Fruit fly (Drosophila melanogaster) whole organism, embryonic: ENCODE measurements around the gene bys.
A peak's percentile ranks its signal among the peaks of the same experiment; 100 is the strongest.

Source experiments
- Antp ChIP-seq: fragments of 200-800 bp; sonication (Bioruptor generic); optimal IDR thresholded peaks from 3 replicates; lab custom pipeline; 2016; ENCODE audit warnings: missing biosample characterization, missing genetic modification characterization
- CG10565 ChIP-seq: fragments of 200-800 bp; sonication (Bioruptor generic); optimal IDR thresholded peaks from 3 replicates; lab custom pipeline; 2016; ENCODE audit warnings: missing biosample characterization, mild to moderate bottlenecking, missing genetic modification characterization
- CG11398 ChIP-seq: fragments of 200-800 bp; sonication (Bioruptor generic); optimal IDR thresholded peaks from 2 replicates; lab custom pipeline; 2016; ENCODE audit warnings: missing biosample characterization, missing genetic modification characterization
- CG1603 ChIP-seq: fragments of 200-800 bp; sonication (Bioruptor generic); optimal IDR thresholded peaks from 2 replicates; lab custom pipeline; 2019; ENCODE audit warnings: missing biosample characterization, mild to moderate bottlenecking, missing genetic modification characterization, moderate library complexity
- CG16815 ChIP-seq: fragments of 200-800 bp; sonication (Bioruptor generic); optimal IDR thresholded peaks from 3 replicates; lab custom pipeline; 2017; ENCODE audit warnings: missing biosample characterization, mild to moderate bottlenecking, missing genetic modification characterization
- CG17568 ChIP-seq: fragments of 200-800 bp; sonication (Bioruptor generic); optimal IDR thresholded peaks from 2 replicates; lab custom pipeline; 2018; ENCODE audit warnings: missing biosample characterization, mild to moderate bottlenecking, missing genetic modification characterization, moderate library complexity
- CG2678 ChIP-seq: fragments of 200-800 bp; sonication (Bioruptor generic); optimal IDR thresholded peaks from 3 replicates; lab custom pipeline; 2019; ENCODE audit warnings: missing biosample characterization, mild to moderate bottlenecking, missing genetic modification characterization, moderate library complexity
- CG31388 ChIP-seq: fragments of 200-800 bp; sonication (Bioruptor generic); optimal IDR thresholded peaks from 2 replicates; lab custom pipeline; 2016; ENCODE audit warnings: missing biosample characterization, missing genetic modification characterization
- CG32772 ChIP-seq: fragments of 200-800 bp; sonication (Bioruptor generic); IDR thresholded peaks from 2 replicates; pipeline ENCODE4 v1.3.6; 2022; ENCODE audit warnings: missing biosample characterization, missing genetic modification characterization
- CG33213 ChIP-seq: fragments of 200-800 bp; sonication (Bioruptor generic); optimal IDR thresholded peaks from 3 replicates; lab custom pipeline; 2016; ENCODE audit warnings: missing biosample characterization, missing genetic modification characterization
- CG3407 ChIP-seq: fragments of 200-800 bp; sonication (Bioruptor generic); optimal IDR thresholded peaks from 2 replicates; lab custom pipeline; 2018; ENCODE audit warnings: missing biosample characterization, mild to moderate bottlenecking, missing genetic modification characterization
- CG3726 ChIP-seq: fragments of 200-800 bp; sonication (Bioruptor generic); IDR thresholded peaks from 3 replicates; pipeline ENCODE4, ENCODE4 v1.3.6; 2022; ENCODE audit warnings: missing biosample characterization, missing genetic modification characterization
- CG42726 ChIP-seq: fragments of 200-800 bp; sonication (Bioruptor generic); IDR thresholded peaks from 2 replicates; pipeline ENCODE4 v1.3.6; 2022; ENCODE audit warnings: missing biosample characterization, missing genetic modification characterization; ENCODE audit not compliant: partially characterized antibody
- CG4424 ChIP-seq: fragments of 200-800 bp; sonication (Bioruptor generic); optimal IDR thresholded peaks from 3 replicates; lab custom pipeline; 2016; ENCODE audit warnings: missing biosample characterization, missing genetic modification characterization
- CG4854 ChIP-seq: fragments of 200-800 bp; sonication (Bioruptor generic); optimal IDR thresholded peaks from 2 replicates; lab custom pipeline; 2016; ENCODE audit warnings: missing biosample characterization, missing genetic modification characterization, inconsistent platforms
- CG8290 ChIP-seq, 3 experiments: fragments of 200-800 bp; sonication (Bioruptor generic); optimal IDR thresholded peaks; 2 replicates each; lab custom pipeline; 2016 to 2019; ENCODE audit warnings: missing biosample characterization in 3 of 3, missing genetic modification characterization in 3 of 3, mild to moderate bottlenecking in 2 of 3, moderate library complexity in 1 of 3
- CG8478 ChIP-seq: fragments of >200 bp; optimal IDR thresholded peaks from 2 replicates; lab custom pipeline; 2018
- Chrac-16 ChIP-seq: fragments of 200-800 bp; sonication (Bioruptor generic); optimal IDR thresholded peaks from 3 replicates; lab custom pipeline; 2016; ENCODE audit warnings: missing biosample characterization, missing genetic modification characterization
- CoRest ChIP-seq: fragments of 200-800 bp; sonication (Bioruptor generic); optimal IDR thresholded peaks from 3 replicates; lab custom pipeline; 2018; ENCODE audit warnings: missing biosample characterization, mild to moderate bottlenecking, missing genetic modification characterization, moderate library complexity
- Eip74EF ChIP-seq, 2 experiments: fragments of 200-800 bp in 1 of 2; fragments of >200 bp in 1 of 2; sonication (Bioruptor generic) in 1 of 2; optimal IDR thresholded peaks; 2 replicates each; lab custom pipeline; 2017 to 2019; ENCODE audit warnings: missing biosample characterization in 2 of 2, missing genetic modification characterization in 2 of 2, mild to moderate bottlenecking in 1 of 2, moderate library complexity in 1 of 2
- HLH3B ChIP-seq: fragments of 200-800 bp; sonication (Bioruptor generic); IDR thresholded peaks from 2 replicates; pipeline ENCODE4 v1.3.6; 2022; ENCODE audit warnings: missing biosample characterization, missing genetic modification characterization
- Hand ChIP-seq: fragments of 200-800 bp; sonication (Bioruptor generic); optimal IDR thresholded peaks from 2 replicates; lab custom pipeline; 2017; ENCODE audit warnings: mild to moderate bottlenecking, missing biosample characterization, missing genetic modification reagents, missing genetic modification characterization
- Hey ChIP-seq: fragments of 200-800 bp; sonication (Bioruptor generic); optimal IDR thresholded peaks from 3 replicates; lab custom pipeline; 2018; ENCODE audit warnings: missing biosample characterization, mild to moderate bottlenecking, missing genetic modification characterization
- Hr78 ChIP-seq, 2 experiments: fragments of 200-800 bp in 1 of 2; fragments of >200 bp in 1 of 2; sonication (Bioruptor generic) in 1 of 2; optimal IDR thresholded peaks; 2 replicates each; lab custom pipeline; 2017 to 2019; ENCODE audit warnings: missing biosample characterization in 2 of 2, missing genetic modification characterization in 2 of 2, mild to moderate bottlenecking in 1 of 2, moderate library complexity in 1 of 2
- Nf-YA ChIP-seq: fragments of 200-800 bp; sonication (Bioruptor generic); IDR thresholded peaks from 2 replicates; pipeline ENCODE4 v1.3.6; 2022; ENCODE audit warnings: missing biosample characterization, missing genetic modification characterization
- Nf-YC ChIP-seq: fragments of 200-800 bp; optimal IDR thresholded peaks from 3 replicates; lab custom pipeline; 2019; ENCODE audit warnings: missing biosample characterization, mild to moderate bottlenecking, missing genetic modification characterization, moderate library complexity
- Optix ChIP-seq: fragments of 200-800 bp; sonication (Bioruptor generic); IDR thresholded peaks from 3 replicates; pipeline ENCODE4 v1.3.6; 2022; ENCODE audit warnings: missing biosample characterization, missing genetic modification characterization
- ab ChIP-seq: fragments of 200-800 bp; sonication (Bioruptor generic); optimal IDR thresholded peaks from 2 replicates; lab custom pipeline; 2016; ENCODE audit warnings: missing biosample characterization, missing genetic modification characterization
- al ChIP-seq: fragments of 200-800 bp; sonication (Bioruptor generic); IDR thresholded peaks from 2 replicates; pipeline ENCODE4 v1.3.6; 2022; ENCODE audit warnings: missing biosample characterization, missing genetic modification characterization
- az2 ChIP-seq: fragments of 200-800 bp; sonication (Bioruptor generic); optimal IDR thresholded peaks from 3 replicates; lab custom pipeline; 2016; ENCODE audit warnings: missing biosample characterization, missing genetic modification characterization
- br ChIP-seq: fragments of >200 bp; optimal IDR thresholded peaks from 2 replicates; lab custom pipeline; 2017
- dysf ChIP-seq: fragments of 200-800 bp; sonication (Bioruptor generic); IDR thresholded peaks from 3 replicates; pipeline ENCODE4 v1.3.6; 2022; ENCODE audit warnings: missing biosample characterization, missing genetic modification characterization
- esg ChIP-seq: fragments of 200-800 bp; sonication (Bioruptor generic); conservative IDR thresholded peaks from 2 replicates; pipeline ENCODE4 v1.3.6; 2022; ENCODE audit warnings: missing biosample characterization, missing genetic modification characterization
- exex ChIP-seq: fragments of 200-800 bp; sonication (Bioruptor generic); optimal IDR thresholded peaks from 4 replicates; lab custom pipeline; 2018; ENCODE audit warnings: missing biosample characterization, mild to moderate bottlenecking, missing genetic modification characterization, moderate library complexity
- gcm2 ChIP-seq: fragments of 200-800 bp; sonication (Bioruptor generic); optimal IDR thresholded peaks from 2 replicates; lab custom pipeline; 2016; ENCODE audit warnings: missing biosample characterization, missing genetic modification characterization
- gsb-n ChIP-seq: fragments of 200-800 bp; sonication (Bioruptor generic); optimal IDR thresholded peaks from 3 replicates; lab custom pipeline; 2018; ENCODE audit warnings: missing biosample characterization, mild to moderate bottlenecking, missing genetic modification characterization
- ham ChIP-seq: fragments of 200-800 bp; sonication (Bioruptor generic); IDR thresholded peaks from 2 replicates; pipeline ENCODE4 v1.3.6; 2022; ENCODE audit warnings: missing biosample characterization, missing genetic modification characterization
- hth ChIP-seq: fragments of >200 bp; optimal IDR thresholded peaks from 2 replicates; lab custom pipeline; 2017; ENCODE audit warnings: inconsistent platforms
- lab ChIP-seq: fragments of 200-800 bp; sonication (Bioruptor generic); optimal IDR thresholded peaks from 3 replicates; lab custom pipeline; 2017; ENCODE audit warnings: missing biosample characterization, missing genetic modification characterization, mild to moderate bottlenecking, moderate library complexity, missing genetic modification reagents
- oc ChIP-seq: fragments of 200-800 bp; sonication (Bioruptor generic); optimal IDR thresholded peaks from 2 replicates; lab custom pipeline; 2018; ENCODE audit warnings: missing biosample characterization, mild to moderate bottlenecking, missing genetic modification characterization, moderate library complexity
- otp ChIP-seq: fragments of 200-800 bp; sonication (Bioruptor generic); IDR thresholded peaks from 3 replicates; pipeline ENCODE4, ENCODE4 v1.3.6; 2022; ENCODE audit warnings: missing biosample characterization, missing genetic modification characterization
- pan ChIP-seq, 4 experiments: fragments of >200 bp in 3 of 4; fragments of 200-800 bp in 1 of 4; sonication (Bioruptor generic) in 1 of 4; optimal IDR thresholded peaks in 3 of 4; IDR thresholded peaks in 1 of 4; 2 replicates each; pipeline versions ENCODE4 v1.3.6 to Lab custom; 2017 to 2022; ENCODE audit warnings: missing biosample characterization in 2 of 4, missing genetic modification characterization in 2 of 4, mixed read lengths in 1 of 4
- slou ChIP-seq: fragments of 200-800 bp; sonication (Bioruptor generic); optimal IDR thresholded peaks from 3 replicates; lab custom pipeline; 2016; ENCODE audit warnings: missing biosample characterization, missing genetic modification characterization
- sqz ChIP-seq: fragments of 200-800 bp; sonication (Bioruptor generic); optimal IDR thresholded peaks from 3 replicates; lab custom pipeline; 2018; ENCODE audit warnings: missing biosample characterization, mild to moderate bottlenecking, missing genetic modification characterization
- ssp ChIP-seq: fragments of 200-800 bp; sonication (Bioruptor generic); IDR thresholded peaks from 2 replicates; pipeline ENCODE4 v1.3.6; 2022; ENCODE audit warnings: missing biosample characterization, missing genetic modification characterization
- stc ChIP-seq: fragments of 200-800 bp; sonication (Bioruptor generic); IDR thresholded peaks from 2 replicates; pipeline ENCODE4 v1.3.6; 2022; ENCODE audit warnings: missing biosample characterization, missing genetic modification characterization
- trh ChIP-seq: fragments of 200-800 bp; sonication (Bioruptor generic); optimal IDR thresholded peaks from 2 replicates; lab custom pipeline; 2016; ENCODE audit warnings: missing biosample characterization, missing genetic modification characterization
- tup ChIP-seq: fragments of 200-800 bp; sonication (Bioruptor generic); optimal IDR thresholded peaks from 2 replicates; lab custom pipeline; 2016; ENCODE audit warnings: missing biosample characterization, mild to moderate bottlenecking, missing genetic modification characterization, moderate library complexity
- zf30C ChIP-seq: fragments of 200-800 bp; sonication (Bioruptor generic); optimal IDR thresholded peaks from 3 replicates; lab custom pipeline; 2018; ENCODE audit warnings: missing biosample characterization, mild to moderate bottlenecking, missing genetic modification characterization

bys gene

dm6 chrX:7920081-7920688 is 18.5 kb downstream of the bys start, which contains the start of the genes hdm and Ykt6 (continued):
- TF ChIP-seq pan (optimal IDR thresholded peaks at IDR 0.05; lab: Kevin White, UChicago) (no peak), pan (GFP tag; optimal IDR thresholded peaks at IDR 0.05 in 1 of 2, IDR thresholded peaks at IDR 0.05 in 1 of 2) (peak in 1 of 2 experiments; percentile 81), ab (GFP tag; lab: Kevin White, UChicago) (no peak), Hand (GFP tag; lab: Kevin White, UChicago) (no peak), gsb-n (peak; percentile 51), ssp (GFP tag; lab: Robert Waterston, UW) (peak; percentile 64), otp (GFP tag; lab: Robert Waterston, UW) (peak; percentile 80), ham (GFP tag; lab: Robert Waterston, UW) (no peak), CG10565 (GFP tag; lab: Kevin White, UChicago) (no peak), al (GFP tag; lab: Robert Waterston, UW) (peak; percentile 75; the same call in 1 of the 2 replicates), CG32772 (GFP tag; lab: Robert Waterston, UW) (peak; percentile 50; the same call in 1 of the 2 replicates), stc (GFP tag; lab: Robert Waterston, UW) (peak; percentile 78), CoRest (tag; lab: Kevin White, UChicago) (peak; percentile 78), CG1603 (tag; lab: Kevin White, UChicago) (peak; percentile 91), CG16815 (GFP tag; lab: Kevin White, UChicago) (no peak), az2 (GFP tag; lab: Kevin White, UChicago) (peak; percentile 77), exex (tag; lab: Kevin White, UChicago) (peak; percentile 49), CG31388 (GFP tag; lab: Kevin White, UChicago) (peak; percentile 8), hth (no peak), HLH3B (GFP tag; lab: Robert Waterston, UW) (peak; percentile 77), esg (GFP tag; lab: Robert Waterston, UW) (peak; percentile 65), slou (peak; percentile 64), gcm2 (GFP tag; lab: Kevin White, UChicago) (no peak), CG4854 (peak; percentile 28), tup (GFP tag; lab: Kevin White, UChicago) (peak; percentile 60), Antp (peak; percentile 88), Hey (tag; lab: Kevin White, UChicago) (no peak), CG17568 (GFP tag; lab: Kevin White, UChicago) (no peak), oc (tag; lab: Kevin White, UChicago) (no peak), Nf-YC (peak; percentile 61), CG42726 (GFP tag; lab: Robert Waterston, UW) (peak; percentile 86), dysf (peak; percentile 76; the same call in 1 of the 3 replicates), Nf-YA (GFP tag; lab: Robert Waterston, UW) (peak; percentile 58; the same call in 1 of the 2 replicates), CG3726 (GFP tag; lab: Robert Waterston, UW) (0 out of 3 replicates have a peak, but pooled peaks have one; percentile 63), CG4424 (peak; percentile 74), br (lab: Kevin White, UChicago) (no peak), CG2678 (tag; lab: Kevin White, UChicago) (no peak), Eip74EF (GFP tag; optimal IDR thresholded peaks at IDR 0.05; lab: Kevin White, UChicago) (no peak), sqz (no peak), Optix (GFP tag; lab: Robert Waterston, UW) (peak; percentile 85; the same call in 2 of the 3 replicates), lab (no peak), CG8290 (GFP tag; optimal IDR thresholded peaks at IDR 0.05; lab: Kevin White, UChicago) (peak; percentile 68), CG8290 (tag; optimal IDR thresholded peaks at IDR 0.05; lab: Kevin White, UChicago) (peak in 1 of 2 experiments; percentile 14), zf30C (GFP tag; lab: Kevin White, UChicago) (no peak), Chrac-16 (GFP tag; lab: Kevin White, UChicago) (peak; percentile 74), trh (peak; percentile 34), CG11398 (GFP tag; lab: Kevin White, UChicago) (peak; percentile 73), CG8478 (lab: Kevin White, UChicago) (no peak), CG33213 (GFP tag; lab: Kevin White, UChicago) (peak; percentile 72), CG3407 (GFP tag; lab: Kevin White, UChicago) (no peak), Hr78 (GFP tag; optimal IDR thresholded peaks at IDR 0.05; lab: Kevin White, UChicago) (no peak)
